Fruit fly (Drosophila melanogaster) whole organism, embryonic: Measurements from ENCODE around the gene rgn.
A peak's percentile ranks its signal among the peaks of the same experiment; 100 is the strongest.

Experiments
- ATbp ChIP-seq: fragments of 200-800 bp; sonication (Bioruptor generic); optimal IDR thresholded peaks from 2 replicates; lab custom pipeline; 2017; ENCODE audit warnings: missing biosample characterization, mild to moderate bottlenecking, missing genetic modification characterization, missing genetic modification reagents
- Antp ChIP-seq: fragments of 200-800 bp; sonication (Bioruptor generic); optimal IDR thresholded peaks from 3 replicates; lab custom pipeline; 2016; ENCODE audit warnings: missing biosample characterization, missing genetic modification characterization
- CG10274 ChIP-seq: fragments of 200-800 bp; sonication (Bioruptor generic); optimal IDR thresholded peaks from 3 replicates; lab custom pipeline; 2017; ENCODE audit warnings: missing biosample characterization, mild to moderate bottlenecking, missing genetic modification characterization
- CG10431 ChIP-seq: fragments of 200-800 bp; sonication (Bioruptor generic); optimal IDR thresholded peaks from 3 replicates; lab custom pipeline; 2018; ENCODE audit warnings: missing biosample characterization, mild to moderate bottlenecking, missing genetic modification characterization
- CG11247 ChIP-seq: fragments of 200-800 bp; sonication (Bioruptor generic); IDR thresholded peaks from 2 replicates; pipeline ENCODE4 v1.3.6; 2022; ENCODE audit warnings: missing biosample characterization, missing genetic modification characterization
- CG11695 ChIP-seq: fragments of 200-800 bp; sonication (Bioruptor generic); IDR thresholded peaks from 3 replicates; pipeline ENCODE4 v1.3.6; 2022; ENCODE audit warnings: missing biosample characterization, missing genetic modification characterization
- CG11696 ChIP-seq: fragments of 200-800 bp; sonication (Bioruptor generic); IDR thresholded peaks from 2 replicates; pipeline ENCODE4 v1.3.6; 2022; ENCODE audit warnings: missing biosample characterization, missing genetic modification characterization
- CG12659 ChIP-seq: fragments of 200-800 bp; sonication (Bioruptor generic); optimal IDR thresholded peaks from 3 replicates; lab custom pipeline; 2017; ENCODE audit warnings: mild to moderate bottlenecking, missing biosample characterization, missing genetic modification reagents, missing genetic modification characterization
- CG15073 ChIP-seq: fragments of 200-800 bp; sonication (Bioruptor generic); optimal IDR thresholded peaks from 2 replicates; lab custom pipeline; 2016; ENCODE audit warnings: missing biosample characterization, missing genetic modification characterization
- CG16815 ChIP-seq: fragments of 200-800 bp; sonication (Bioruptor generic); optimal IDR thresholded peaks from 3 replicates; lab custom pipeline; 2017; ENCODE audit warnings: missing biosample characterization, mild to moderate bottlenecking, missing genetic modification characterization
- CG1832 ChIP-seq: fragments of 200-800 bp; sonication (Bioruptor generic); optimal IDR thresholded peaks from 2 replicates; lab custom pipeline; 2017; ENCODE audit warnings: missing biosample characterization, mild to moderate bottlenecking, missing genetic modification characterization, inconsistent platforms
- CG2678 ChIP-seq: fragments of 200-800 bp; sonication (Bioruptor generic); optimal IDR thresholded peaks from 3 replicates; lab custom pipeline; 2019; ENCODE audit warnings: missing biosample characterization, mild to moderate bottlenecking, missing genetic modification characterization, moderate library complexity
- CG2875 ChIP-seq: fragments of 200-800 bp; sonication (Bioruptor generic); optimal IDR thresholded peaks from 2 replicates; lab custom pipeline; 2017; ENCODE audit warnings: missing biosample characterization, mild to moderate bottlenecking, missing genetic modification characterization, missing genetic modification reagents
- CG2889 ChIP-seq: fragments of 200-800 bp; sonication (Bioruptor generic); IDR thresholded peaks from 3 replicates; pipeline ENCODE4 v1.3.6; 2022; ENCODE audit warnings: missing biosample characterization, missing genetic modification characterization
- CG32532 ChIP-seq: fragments of 200-800 bp; sonication (Bioruptor generic); IDR thresholded peaks from 2 replicates; pipeline ENCODE4 v1.3.6; 2022; ENCODE audit warnings: missing biosample characterization, missing genetic modification characterization
- CG5180 ChIP-seq: fragments of 200-800 bp; sonication (Bioruptor generic); optimal IDR thresholded peaks from 3 replicates; lab custom pipeline; 2017; ENCODE audit warnings: missing biosample characterization, missing genetic modification characterization, mild to moderate bottlenecking, moderate library complexity, missing genetic modification reagents
- CG7357 ChIP-seq: fragments of 200-800 bp; sonication (Bioruptor generic); IDR thresholded peaks from 3 replicates; pipeline ENCODE4 v1.3.6; 2022; ENCODE audit warnings: missing biosample characterization, missing genetic modification characterization
- CG9609 ChIP-seq: fragments of 200-800 bp; sonication (Bioruptor generic); optimal IDR thresholded peaks from 3 replicates; lab custom pipeline; 2016; ENCODE audit warnings: missing biosample characterization, missing genetic modification characterization
- CG9817 ChIP-seq: fragments of 200-800 bp; sonication (Bioruptor generic); optimal IDR thresholded peaks from 2 replicates; lab custom pipeline; 2018; ENCODE audit warnings: missing biosample characterization, mild to moderate bottlenecking, missing genetic modification characterization, moderate library complexity
- CHES-1-like ChIP-seq: fragments of 200-800 bp; sonication (Bioruptor generic); optimal IDR thresholded peaks from 2 replicates; lab custom pipeline; 2016; ENCODE audit warnings: missing biosample characterization, missing genetic modification characterization
- HLH3B ChIP-seq: fragments of 200-800 bp; sonication (Bioruptor generic); IDR thresholded peaks from 2 replicates; pipeline ENCODE4 v1.3.6; 2022; ENCODE audit warnings: missing biosample characterization, missing genetic modification characterization
- Jarid2 ChIP-seq: fragments of 200-800 bp; sonication (Bioruptor generic); optimal IDR thresholded peaks from 3 replicates; lab custom pipeline; 2017; ENCODE audit warnings: mild to moderate bottlenecking, missing biosample characterization, missing genetic modification reagents, missing genetic modification characterization
- Lpt ChIP-seq: fragments of >200 bp; optimal IDR thresholded peaks from 2 replicates; lab custom pipeline; 2018; ENCODE audit warnings: missing biosample characterization, missing genetic modification characterization
- PHDP ChIP-seq: fragments of 200-800 bp; sonication (Bioruptor generic); optimal IDR thresholded peaks from 3 replicates; lab custom pipeline; 2018; ENCODE audit warnings: missing biosample characterization, mild to moderate bottlenecking, missing genetic modification characterization, moderate library complexity
- Sry-δ ChIP-seq: fragments of 200-800 bp; sonication (Bioruptor generic); optimal IDR thresholded peaks from 2 replicates; lab custom pipeline; 2016; ENCODE audit warnings: missing biosample characterization, missing genetic modification characterization
- Ssrp ChIP-seq: fragments of 200-800 bp; sonication (Bioruptor generic); optimal IDR thresholded peaks from 2 replicates; lab custom pipeline; 2018; ENCODE audit warnings: missing biosample characterization, mild to moderate bottlenecking, missing genetic modification characterization, moderate library complexity
- TFAM ChIP-seq: fragments of 200-800 bp; sonication (Bioruptor generic); optimal IDR thresholded peaks from 2 replicates; lab custom pipeline; 2017; ENCODE audit warnings: missing biosample characterization, missing genetic modification characterization, inconsistent platforms
- Xbp1 ChIP-seq: fragments of 200-800 bp; sonication (Bioruptor generic); optimal IDR thresholded peaks from 3 replicates; lab custom pipeline; 2016; ENCODE audit warnings: missing biosample characterization, mild to moderate bottlenecking, missing genetic modification characterization
- br ChIP-seq: fragments of >200 bp; optimal IDR thresholded peaks from 2 replicates; lab custom pipeline; 2017
- btn ChIP-seq: fragments of 200-800 bp; sonication (Bioruptor generic); optimal IDR thresholded peaks from 2 replicates; lab custom pipeline; 2016; ENCODE audit warnings: missing biosample characterization, missing genetic modification characterization
- fd64A ChIP-seq: fragments of 200-800 bp; sonication (Bioruptor generic); optimal IDR thresholded peaks from 3 replicates; lab custom pipeline; 2018; ENCODE audit warnings: missing biosample characterization, mild to moderate bottlenecking, missing genetic modification characterization
- gfzf ChIP-seq: fragments of 200-800 bp; sonication (Bioruptor generic); optimal IDR thresholded peaks from 2 replicates; lab custom pipeline; 2016; ENCODE audit warnings: missing biosample characterization, mild to moderate bottlenecking, missing genetic modification characterization, moderate library complexity
- hb ChIP-seq: fragments of 200-800 bp; sonication (Bioruptor generic); IDR thresholded peaks from 3 replicates; pipeline ENCODE4 v1.3.6; 2022; ENCODE audit warnings: missing biosample characterization, missing genetic modification characterization; ENCODE audit not compliant: partially characterized antibody
- hbn ChIP-seq: fragments of 200-800 bp; sonication (Bioruptor generic); IDR thresholded peaks from 2 replicates; pipeline ENCODE4 v1.3.6; 2022; ENCODE audit warnings: missing biosample characterization, missing genetic modification characterization; ENCODE audit not compliant: partially characterized antibody
- ind ChIP-seq: fragments of 200-800 bp; sonication (Bioruptor generic); optimal IDR thresholded peaks from 3 replicates; lab custom pipeline; 2016; ENCODE audit warnings: missing biosample characterization, missing genetic modification characterization
- inv ChIP-seq: fragments of 200-800 bp; sonication (Bioruptor generic); IDR thresholded peaks from 2 replicates; pipeline ENCODE4 v1.3.6; 2022; ENCODE audit warnings: missing biosample characterization, missing genetic modification characterization; ENCODE audit not compliant: partially characterized antibody
- kay ChIP-seq: fragments of 200-800 bp; sonication (Bioruptor generic); optimal IDR thresholded peaks from 2 replicates; lab custom pipeline; 2016; ENCODE audit warnings: missing biosample characterization, missing genetic modification characterization
- klu ChIP-seq: fragments of 200-800 bp; sonication (Bioruptor generic); IDR thresholded peaks from 2 replicates; pipeline ENCODE4 v1.3.6; 2022; ENCODE audit warnings: missing biosample characterization, missing genetic modification characterization
- kni ChIP-seq: fragments of 200-800 bp; sonication (Bioruptor generic); optimal IDR thresholded peaks from 3 replicates; lab custom pipeline; 2017; ENCODE audit warnings: mild to moderate bottlenecking, missing biosample characterization, missing genetic modification reagents, missing genetic modification characterization
- maf-S ChIP-seq: fragments of 200-800 bp; sonication (Bioruptor generic); optimal IDR thresholded peaks from 2 replicates; lab custom pipeline; 2016; ENCODE audit warnings: missing biosample characterization, missing genetic modification characterization
- onecut ChIP-seq: fragments of 200-800 bp; sonication (Bioruptor generic); IDR thresholded peaks from 2 replicates; pipeline ENCODE4 v1.3.6; 2022; ENCODE audit warnings: missing biosample characterization, missing genetic modification characterization
- pzg ChIP-seq: fragments of 200-800 bp; sonication (Bioruptor generic); optimal IDR thresholded peaks from 3 replicates; lab custom pipeline; 2018; ENCODE audit warnings: missing biosample characterization, mild to moderate bottlenecking, missing genetic modification characterization, moderate library complexity
- ranshi ChIP-seq: fragments of 200-800 bp; sonication (Bioruptor generic); IDR thresholded peaks from 2 replicates; pipeline ENCODE4 v1.3.6; 2022; ENCODE audit warnings: missing biosample characterization, missing genetic modification characterization
- row ChIP-seq: fragments of 200-800 bp; sonication (Bioruptor generic); IDR thresholded peaks from 3 replicates; pipeline ENCODE4 v1.3.6; 2022; ENCODE audit warnings: missing biosample characterization, missing genetic modification characterization
- ssp ChIP-seq: fragments of 200-800 bp; sonication (Bioruptor generic); IDR thresholded peaks from 2 replicates; pipeline ENCODE4 v1.3.6; 2022; ENCODE audit warnings: missing biosample characterization, missing genetic modification characterization
- trem ChIP-seq: fragments of 200-800 bp; optimal IDR thresholded peaks from 3 replicates; lab custom pipeline; 2019; ENCODE audit warnings: missing biosample characterization, mild to moderate bottlenecking, missing genetic modification characterization, moderate library complexity
- ttk ChIP-seq: fragments of 200-800 bp; sonication (Bioruptor generic); IDR thresholded peaks from 2 replicates; pipeline ENCODE4 v2.1.2; 2022; ENCODE audit warnings: missing biosample characterization, missing genetic modification characterization
- unc-4 ChIP-seq: fragments of 200-800 bp; sonication (Bioruptor generic); IDR thresholded peaks from 2 replicates; pipeline ENCODE4 v1.3.6; 2022; ENCODE audit warnings: missing biosample characterization, missing genetic modification characterization; ENCODE audit not compliant: partially characterized antibody
- zf30C ChIP-seq: fragments of 200-800 bp; sonication (Bioruptor generic); optimal IDR thresholded peaks from 3 replicates; lab custom pipeline; 2018; ENCODE audit warnings: missing biosample characterization, mild to moderate bottlenecking, missing genetic modification characterization

Gene rgn

DNA sequence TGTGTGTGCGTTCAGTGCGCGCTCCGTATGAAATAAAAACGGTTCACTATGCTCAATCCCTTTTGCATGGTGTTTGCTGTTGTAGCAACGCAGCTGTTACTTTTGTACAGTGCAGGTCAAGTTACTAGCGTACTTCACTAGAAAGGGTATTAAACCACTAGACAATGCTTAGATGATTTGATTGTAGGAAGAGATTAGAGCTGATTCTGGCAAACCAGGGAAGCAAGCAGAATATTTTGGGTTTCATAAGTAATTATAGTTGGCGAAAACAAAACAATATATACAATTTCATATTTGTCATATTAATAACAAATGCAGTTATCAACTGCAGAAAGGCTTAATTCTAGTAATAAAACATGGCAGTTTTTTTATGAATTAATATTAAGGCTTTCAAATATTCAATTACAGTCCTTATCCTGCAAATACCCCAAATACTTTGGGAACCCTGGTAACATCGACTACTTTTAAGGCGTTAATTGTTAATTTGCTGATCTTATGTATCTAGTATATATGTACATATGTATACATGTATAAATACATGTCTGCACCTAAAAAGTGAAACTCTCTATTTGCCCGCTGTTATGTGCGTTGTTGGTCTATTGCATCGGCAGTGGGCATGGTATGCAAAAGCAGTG, 35.0 kb upstream of the rgn start (continued):
- TF ChIP-seq onecut (GFP tag; lab: Robert Waterston, UW): peak; percentile 16; the same call in 1 of the 2 replicates
- peak; percentile 42; the same call in 1 of the 3 replicates for TF ChIP-seq CG11695 (GFP tag; lab: Robert Waterston, UW)
- TF ChIP-seq br (lab: Kevin White, UChicago): no peak
- TF ChIP-seq HLH3B (GFP tag; lab: Robert Waterston, UW): peak; percentile 59; the same call in 1 of the 2 replicates
- peak; percentile 92 for TF ChIP-seq CG11696
- TF ChIP-seq trem (tag; lab: Kevin White, UChicago): peak; percentile 7
- peak; percentile 68 for TF ChIP-seq Xbp1 (GFP tag; lab: Kevin White, UChicago)
- TF ChIP-seq ind (GFP tag; lab: Kevin White, UChicago): peak; percentile 52
- TF ChIP-seq klu (GFP tag; lab: Robert Waterston, UW): no peak
- peak; percentile 2 for TF ChIP-seq CG2875 (GFP tag; lab: Kevin White, UChicago)
- TF ChIP-seq inv (GFP tag; lab: Robert Waterston, UW): no peak
- TF ChIP-seq kay (GFP tag; lab: Kevin White, UChicago): no peak
- TF ChIP-seq CG10274: no peak
- no peak for TF ChIP-seq TFAM (GFP tag; lab: Kevin White, UChicago)
- TF ChIP-seq CG10431 (GFP tag; lab: Kevin White, UChicago): no peak
- no peak for TF ChIP-seq Lpt
- TF ChIP-seq CG15073 (GFP tag; lab: Kevin White, UChicago): no peak
- TF ChIP-seq maf-S: no peak
- TF ChIP-seq CG2889: no peak
- TF ChIP-seq CG9609 (GFP tag; lab: Kevin White, UChicago): peak; percentile 11
- peak; percentile 19 for TF ChIP-seq CG12659 (GFP tag; lab: Kevin White, UChicago)
- TF ChIP-seq CG16815 (GFP tag; lab: Kevin White, UChicago): peak; percentile 27
- no peak for TF ChIP-seq CHES-1-like (GFP tag; lab: Kevin White, UChicago)
- TF ChIP-seq fd64A: no peak
- TF ChIP-seq row (GFP tag; lab: Robert Waterston, UW): peak; percentile 28; the same call in 1 of the 3 replicates
- TF ChIP-seq hbn: no peak
- peak; percentile 45; the same call in 1 of the 2 replicates for TF ChIP-seq ttk
- no peak for TF ChIP-seq CG1832
- peak; percentile 32 for TF ChIP-seq CG2678 (tag; lab: Kevin White, UChicago)
- TF ChIP-seq CG9817 (tag; lab: Kevin White, UChicago): peak; percentile 4
- TF ChIP-seq ATbp: peak; percentile 47
- TF ChIP-seq Jarid2: no peak
- TF ChIP-seq ranshi: no peak
- peak; percentile 55; the same call in 1 of the 2 replicates for TF ChIP-seq CG32532 (GFP tag; lab: Robert Waterston, UW)
- peak; percentile 44 for TF ChIP-seq PHDP
- no peak for TF ChIP-seq Sry-δ (GFP tag; lab: Kevin White, UChicago)
- TF ChIP-seq hb: no peak
- no peak for TF ChIP-seq CG5180 (GFP tag; lab: Kevin White, UChicago)
- TF ChIP-seq CG7357 (GFP tag; lab: Robert Waterston, UW): no peak
- no peak for TF ChIP-seq gfzf
- TF ChIP-seq ssp (GFP tag; lab: Robert Waterston, UW): peak; percentile 42
- peak; percentile 60 for TF ChIP-seq Antp (GFP tag; lab: Kevin White, UChicago)
- TF ChIP-seq CG11247: no peak
- no peak for TF ChIP-seq zf30C (GFP tag; lab: Kevin White, UChicago)
- TF ChIP-seq unc-4 (GFP tag; lab: Robert Waterston, UW): no peak
- no peak for TF ChIP-seq btn (GFP tag; lab: Kevin White, UChicago)
- no peak for TF ChIP-seq pzg (GFP tag; lab: Kevin White, UChicago)
- no peak for TF ChIP-seq kni (GFP tag; lab: Kevin White, UChicago)
- no peak for TF ChIP-seq Ssrp
